Worm (Caenorhabditis elegans): ENCODE data around the gene T09F5.20.

DNA sequence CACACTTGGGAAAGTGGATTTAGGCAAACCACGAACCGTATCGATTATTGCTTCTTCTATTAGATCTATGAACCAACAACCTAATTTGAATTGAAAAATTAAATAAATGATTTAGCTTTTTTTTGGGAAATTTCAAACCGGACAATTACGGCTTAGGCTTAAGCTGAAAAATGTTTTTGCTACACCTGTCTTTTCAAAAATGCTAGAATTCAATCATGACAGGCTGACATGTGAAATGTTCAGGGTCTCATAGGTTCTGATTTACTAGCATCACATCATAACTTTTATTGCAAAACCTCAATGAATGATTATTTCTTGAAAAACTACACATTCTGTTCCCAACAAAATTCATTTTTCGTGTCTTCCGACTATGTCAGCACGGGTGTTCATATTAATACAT is 5.6 kb upstream of the T09F5.20 start, which contains the start of gene srh-55:
- TF ChIP-seq unc-130 (tag; optimal IDR thresholded peaks at IDR 0.05): no peak
- TF ChIP-seq xbp-1 (tag; optimal IDR thresholded peaks at IDR 0.05): no peak
- no peak for TF ChIP-seq ceh-82 (tag; optimal IDR thresholded peaks at IDR 0.05)
- TF ChIP-seq mdl-1 (tag; optimal IDR thresholded peaks at IDR 0.05): no peak
- TF ChIP-seq hpl-2 (GFP tag; optimal IDR thresholded peaks at IDR 0.05): no peak
- TF ChIP-seq nhr-76 (tag; optimal IDR thresholded peaks at IDR 0.05): no peak
- no peak for TF ChIP-seq lin-15B (tag; optimal IDR thresholded peaks at IDR 0.05)
- TF ChIP-seq fos-1 (tag; optimal IDR thresholded peaks at IDR 0.05): no peak
- TF ChIP-seq mef-2 (tag; optimal IDR thresholded peaks at IDR 0.05): no peak
- no peak for TF ChIP-seq tlp-1 (tag; optimal IDR thresholded peaks at IDR 0.05)
